Comparison of ENCODE assay signal across 1 worm cellular context in the genomic region with DNA sequence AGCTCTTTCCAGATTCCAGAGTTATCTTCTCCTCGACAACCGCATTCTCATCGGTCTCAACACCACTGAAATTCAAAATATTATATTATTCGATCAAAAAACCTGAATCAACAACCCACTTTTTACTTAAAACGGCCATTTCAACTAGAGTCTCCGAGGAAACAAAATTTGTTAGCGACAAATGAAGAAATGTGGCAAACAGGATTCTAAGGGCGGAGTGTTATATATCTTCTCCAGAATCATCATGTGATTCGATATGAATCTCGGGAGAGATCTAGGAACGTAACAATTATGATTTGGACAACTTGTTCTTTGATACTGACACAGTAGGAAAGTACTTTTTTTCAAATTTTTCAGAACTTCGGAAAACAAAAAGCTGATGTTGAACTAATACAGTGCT.
TF ChIP-seq lines count a peak whose summit lies in the region.

No protein-coding gene starts in this region.

TF ChIP-seq in whole organism, L1 larva, 84 proteins besides CTCF, POLR2A, EP300 and RAD21 (continued from another document):
- no peak for TF ChIP-seq Y116A8C.19 (tag; optimal IDR thresholded peaks at IDR 0.05; lab: Kevin White, UChicago; ENCODE audit: borderline replicate concordance)
- TF ChIP-seq skn-1 (tag; optimal IDR thresholded peaks at IDR 0.05; lab: Kevin White, UChicago) = no peak
- TF ChIP-seq lin-14 (GFP tag; optimal IDR thresholded peaks at IDR 0.05; lab: Kevin White, UChicago) = no peak
- TF ChIP-seq nhr-237 (tag; optimal IDR thresholded peaks at IDR 0.05; lab: Kevin White, UChicago) = no peak
- no peak for TF ChIP-seq ceh-90 (tag; optimal IDR thresholded peaks at IDR 0.05; lab: Kevin White, UChicago)
- TF ChIP-seq nhr-84 (tag; optimal IDR thresholded peaks at IDR 0.05; lab: Kevin White, UChicago) = no peak
- TF ChIP-seq unc-98 (GFP tag; IDR thresholded peaks at IDR 0.05; lab: Robert Waterston, UW) = no peak
- TF ChIP-seq nhr-28 (tag; optimal IDR thresholded peaks at IDR 0.05; lab: Kevin White, UChicago) = no peak
- no peak for TF ChIP-seq fkh-8 (tag; optimal IDR thresholded peaks at IDR 0.05; lab: Kevin White, UChicago)
- TF ChIP-seq nhr-47 (tag; optimal IDR thresholded peaks at IDR 0.05; lab: Kevin White, UChicago) = no peak
- TF ChIP-seq C34B4.2 (tag; optimal IDR thresholded peaks at IDR 0.05; lab: Kevin White, UChicago) = no peak
- TF ChIP-seq mef-2 (tag; optimal IDR thresholded peaks at IDR 0.05; lab: Kevin White, UChicago) = no peak
